Worm (Caenorhabditis elegans) whole organism, early embryonic: ENCODE data around the gene F35C5.3.

Experiments used
- ama-1 ChIP-seq: fragments of 150-350 bp; optimal IDR thresholded peaks from 2 replicates; lab custom pipeline; 2014
- ceh-36 ChIP-seq: sonication (generic microtip); optimal IDR thresholded peaks from 2 replicates; lab custom pipeline; 2016; ENCODE audit warnings: missing genetic modification characterization, inconsistent platforms, missing compliant biosample characterization
- hmg-4 ChIP-seq: fragments of 200-800 bp; sonication (Bioruptor generic); optimal IDR thresholded peaks from 2 replicates; lab custom pipeline; 2018; ENCODE audit warnings: mild to moderate bottlenecking, missing genetic modification characterization, missing compliant biosample characterization
- hnd-1 ChIP-seq: sonication (generic microtip); optimal IDR thresholded peaks from 2 replicates; lab custom pipeline; 2016; ENCODE audit warnings: missing genetic modification characterization, missing compliant biosample characterization
- pes-1 ChIP-seq: fragments of 200-800 bp; sonication (Bioruptor generic); IDR thresholded peaks from 2 replicates; pipeline ENCODE4 v1.3.6; 2022; ENCODE audit warnings: missing genetic modification reagents, missing genetic modification characterization, missing compliant biosample characterization
- tbx-37 ChIP-seq: fragments of 200-800 bp; sonication (Bioruptor generic); conservative IDR thresholded peaks from 2 replicates; pipeline ENCODE4 v1.3.6; 2022; ENCODE audit warnings: missing genetic modification reagents, missing genetic modification characterization, missing compliant biosample characterization

DNA sequence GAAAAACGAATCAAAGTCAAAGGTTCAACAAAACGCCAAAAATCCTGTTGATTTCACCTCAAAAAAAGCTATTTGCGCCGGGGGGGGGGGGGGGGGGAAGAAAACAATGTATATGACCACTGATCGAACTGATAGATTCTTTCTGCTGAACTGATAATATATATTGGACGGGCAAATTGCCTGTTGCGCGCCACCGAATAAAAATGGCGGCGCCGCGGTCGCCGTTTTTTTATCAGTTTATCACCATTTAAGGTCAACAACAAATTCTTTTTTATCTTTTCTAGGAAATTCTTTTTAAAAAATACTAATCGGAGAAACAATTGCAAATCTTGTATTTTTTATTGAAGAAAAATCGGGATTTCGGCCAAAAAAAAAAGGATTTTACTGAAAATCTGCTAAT, 8.8 kb upstream of the F35C5.3 start:
- TF ChIP-seq ama-1 (lab: Kevin White, UChicago) (no peak), hnd-1 (no peak), ceh-36 (tag; lab: Kevin White, UChicago) (no peak), pes-1 (GFP tag; lab: Robert Waterston, UW) (no peak), hmg-4 (GFP tag; lab: Kevin White, UChicago) (no peak), tbx-37 (GFP tag; lab: Robert Waterston, UW) (no peak)
